Worm (Caenorhabditis elegans): Measurements from ENCODE around the gene T27D12.1.

- TF ChIP-seq akir-1 (GFP tag; optimal IDR thresholded peaks at IDR 0.05): no peak
- TF ChIP-seq pha-4 (tag; optimal IDR thresholded peaks at IDR 0.05): no peak
- no peak for TF ChIP-seq ceh-79 (tag; optimal IDR thresholded peaks at IDR 0.05)
- TF ChIP-seq nfya-1 (tag; optimal IDR thresholded peaks at IDR 0.05; ENCODE audit: borderline replicate concordance, insufficient read depth): no peak
- no peak for TF ChIP-seq efl-1 (GFP tag; optimal IDR thresholded peaks at IDR 0.05)
These were observed 28.5 kb upstream of the T27D12.1 start, which contains the start of gene F43G6.8 for ce11 chrII:11813895-11814369.
